Worm (Caenorhabditis elegans): ENCODE results near the gene F31E8.4.
"Not testable (repeated sequence)": the region's sequence is repeated elsewhere in the genome, so short reads cannot be mapped to it uniquely, and the experiment has no call there.

DNA sequence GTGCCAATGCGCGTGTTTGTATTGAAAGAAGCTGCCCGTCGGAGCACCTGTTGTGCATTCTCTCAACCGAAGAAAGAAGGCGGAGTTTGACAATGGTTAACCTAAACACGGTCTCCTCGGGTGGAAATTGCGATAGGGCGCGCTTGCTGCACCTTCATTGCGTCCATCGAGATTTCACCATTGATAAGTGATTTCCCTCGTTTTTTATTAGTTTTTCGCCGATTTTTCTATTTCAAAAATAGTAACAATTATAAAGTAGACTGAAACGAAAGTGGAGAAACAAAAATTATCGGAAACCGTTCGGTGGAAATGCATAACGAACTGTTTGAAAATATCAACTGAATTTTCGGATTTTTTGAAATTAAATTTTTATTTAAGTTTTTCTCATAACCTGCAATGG is 24.9 kb downstream of the F31E8.4 start, which contains the start of gene agr-1:
- TF ChIP-seq nhr-77 (tag; optimal IDR thresholded peaks at IDR 0.05); Y75B8A.6 (GFP tag; IDR thresholded peaks at IDR 0.05); saeg-2 (GFP tag; IDR thresholded peaks at IDR 0.05); mep-1 (tag; optimal IDR thresholded peaks at IDR 0.05); mxl-2 (GFP tag; conservative IDR thresholded peaks at IDR 0.05); Y5F2A.4 (GFP tag; optimal IDR thresholded peaks at IDR 0.05): not testable (repeated sequence)

All from whole organism, L4 larva.